Fruit fly (Drosophila melanogaster) whole organism, embryonic: ENCODE results near the gene MED28.

Experiments used
- Awh ChIP-seq: fragments of 200-800 bp; sonication (Bioruptor generic); IDR thresholded peaks from 2 replicates; pipeline ENCODE4, ENCODE4 v1.3.6; 2022; ENCODE audit warnings: missing biosample characterization, missing genetic modification characterization
- C15 ChIP-seq: fragments of 200-800 bp; sonication (Bioruptor generic); IDR thresholded peaks from 3 replicates; pipeline ENCODE4 v1.3.6; 2022; ENCODE audit warnings: missing biosample characterization, missing genetic modification characterization
- CG1024 ChIP-seq: fragments of 200-800 bp; sonication (Bioruptor generic); IDR thresholded peaks from 2 replicates; pipeline ENCODE4 v1.3.6; 2022; ENCODE audit warnings: missing biosample characterization, missing genetic modification characterization
- CG10267 ChIP-seq: fragments of 200-800 bp; sonication (Bioruptor generic); optimal IDR thresholded peaks from 2 replicates; lab custom pipeline; 2018; ENCODE audit warnings: missing biosample characterization, mild to moderate bottlenecking, missing genetic modification characterization, moderate library complexity
- CG12104 ChIP-seq: fragments of 200-800 bp; sonication (Bioruptor generic); optimal IDR thresholded peaks from 3 replicates; lab custom pipeline; 2016; ENCODE audit warnings: missing biosample characterization, missing genetic modification characterization
- CG12219 ChIP-seq: fragments of 200-800 bp; sonication (Bioruptor generic); optimal IDR thresholded peaks from 3 replicates; lab custom pipeline; 2018; ENCODE audit warnings: missing biosample characterization, mild to moderate bottlenecking, missing genetic modification characterization
- CG14965 ChIP-seq: fragments of 200-800 bp; sonication (Bioruptor generic); optimal IDR thresholded peaks from 2 replicates; lab custom pipeline; 2016; ENCODE audit warnings: missing biosample characterization, missing genetic modification characterization, borderline replicate concordance
- CG1529 ChIP-seq: fragments of 200-800 bp; sonication (Bioruptor generic); optimal IDR thresholded peaks from 3 replicates; lab custom pipeline; 2018; ENCODE audit warnings: missing biosample characterization, missing genetic modification characterization
- CG16815 ChIP-seq: fragments of 200-800 bp; sonication (Bioruptor generic); optimal IDR thresholded peaks from 3 replicates; lab custom pipeline; 2017; ENCODE audit warnings: missing biosample characterization, mild to moderate bottlenecking, missing genetic modification characterization
- CG18599 ChIP-seq: fragments of 200-800 bp; sonication (Bioruptor generic); optimal IDR thresholded peaks from 3 replicates; lab custom pipeline; 2017; ENCODE audit warnings: missing biosample characterization, missing genetic modification characterization, mild to moderate bottlenecking, moderate library complexity, missing genetic modification reagents
- CG2202 ChIP-seq: fragments of 200-800 bp; sonication (Bioruptor generic); optimal IDR thresholded peaks from 2 replicates; lab custom pipeline; 2018; ENCODE audit warnings: missing biosample characterization, mild to moderate bottlenecking, missing genetic modification characterization
- CG2889 ChIP-seq: fragments of 200-800 bp; sonication (Bioruptor generic); IDR thresholded peaks from 3 replicates; pipeline ENCODE4 v1.3.6; 2022; ENCODE audit warnings: missing biosample characterization, missing genetic modification characterization
- CG3163 ChIP-seq: fragments of 200-800 bp; sonication (Bioruptor generic); optimal IDR thresholded peaks from 3 replicates; lab custom pipeline; 2016; ENCODE audit warnings: missing biosample characterization, missing genetic modification characterization
- CG3281 ChIP-seq: fragments of 200-800 bp; sonication (Bioruptor generic); optimal IDR thresholded peaks from 3 replicates; lab custom pipeline; 2017; ENCODE audit warnings: missing biosample characterization, mild to moderate bottlenecking, missing genetic modification characterization
- CG33213 ChIP-seq: fragments of 200-800 bp; sonication (Bioruptor generic); optimal IDR thresholded peaks from 3 replicates; lab custom pipeline; 2016; ENCODE audit warnings: missing biosample characterization, missing genetic modification characterization
- CG34422 ChIP-seq: fragments of 200-800 bp; sonication (Bioruptor generic); IDR thresholded peaks from 3 replicates; pipeline ENCODE4 v1.3.6; 2022; ENCODE audit warnings: missing biosample characterization, missing genetic modification characterization
- CG6254 ChIP-seq: fragments of 200-800 bp; sonication (Bioruptor generic); optimal IDR thresholded peaks from 3 replicates; lab custom pipeline; 2017; ENCODE audit warnings: mild to moderate bottlenecking, missing biosample characterization, missing genetic modification reagents, missing genetic modification characterization
- CG6689 ChIP-seq: fragments of 200-800 bp; sonication (Bioruptor generic); IDR thresholded peaks from 2 replicates; pipeline ENCODE4 v1.3.6; 2022; ENCODE audit warnings: missing biosample characterization, missing genetic modification characterization
- CG8359 ChIP-seq: fragments of 200-800 bp; sonication (Bioruptor generic); optimal IDR thresholded peaks from 2 replicates; lab custom pipeline; 2017; ENCODE audit warnings: missing biosample characterization, mild to moderate bottlenecking, missing genetic modification characterization, borderline replicate concordance
- CG8924 ChIP-seq: fragments of 200-800 bp; optimal IDR thresholded peaks from 3 replicates; lab custom pipeline; 2019; ENCODE audit warnings: missing biosample characterization, mild to moderate bottlenecking, missing genetic modification characterization, moderate library complexity
- CG9437 ChIP-seq: fragments of 200-800 bp; sonication (Bioruptor generic); optimal IDR thresholded peaks from 2 replicates; lab custom pipeline; 2018; ENCODE audit warnings: missing biosample characterization, mild to moderate bottlenecking, missing genetic modification characterization
- Dbx ChIP-seq: fragments of 200-800 bp; sonication (Bioruptor generic); IDR thresholded peaks from 3 replicates; pipeline ENCODE4 v1.3.6; 2022; ENCODE audit warnings: missing biosample characterization, missing genetic modification characterization
- Dll ChIP-seq: fragments of 200-800 bp; sonication (Bioruptor generic); IDR thresholded peaks from 4 replicates; pipeline ENCODE4 v1.3.6; 2022; ENCODE audit warnings: missing biosample characterization, missing genetic modification characterization; ENCODE audit not compliant: partially characterized antibody
- Dref ChIP-seq: fragments of 200-800 bp; sonication (Bioruptor generic); IDR thresholded peaks from 2 replicates; pipeline ENCODE4 v1.3.6; 2022; ENCODE audit warnings: missing biosample characterization, missing genetic modification characterization
- Elba2 ChIP-seq: fragments of 200-800 bp; sonication (Bioruptor generic); optimal IDR thresholded peaks from 3 replicates; lab custom pipeline; 2016; ENCODE audit warnings: missing biosample characterization, missing genetic modification characterization
- H15 ChIP-seq: fragments of 200-800 bp; sonication (Bioruptor generic); IDR thresholded peaks from 3 replicates; pipeline ENCODE4 v1.3.6; 2022; ENCODE audit warnings: missing biosample characterization, missing genetic modification characterization
- HLH4C ChIP-seq: fragments of 200-800 bp; sonication (Bioruptor generic); IDR thresholded peaks from 3 replicates; pipeline ENCODE4 v1.3.6; 2022; ENCODE audit warnings: missing biosample characterization, missing genetic modification characterization; ENCODE audit not compliant: partially characterized antibody
- Hand ChIP-seq: fragments of 200-800 bp; sonication (Bioruptor generic); optimal IDR thresholded peaks from 2 replicates; lab custom pipeline; 2017; ENCODE audit warnings: mild to moderate bottlenecking, missing biosample characterization, missing genetic modification reagents, missing genetic modification characterization
- Hr51 ChIP-seq, 2 experiments: fragments of 200-800 bp; sonication (Bioruptor generic); optimal IDR thresholded peaks; 2 replicates in 1 of 2; 3 replicates in 1 of 2; lab custom pipeline; 2016 to 2018; ENCODE audit warnings: missing biosample characterization in 2 of 2, missing genetic modification characterization in 2 of 2, mild to moderate bottlenecking in 1 of 2, moderate library complexity in 1 of 2
- NFAT ChIP-seq: fragments of 200-800 bp; sonication (Bioruptor generic); IDR thresholded peaks from 2 replicates; pipeline ENCODE4 v1.3.6; 2022; ENCODE audit warnings: missing biosample characterization, missing genetic modification characterization
- Oli ChIP-seq: fragments of 200-800 bp; sonication (Bioruptor generic); optimal IDR thresholded peaks from 2 replicates; lab custom pipeline; 2018; ENCODE audit warnings: missing biosample characterization, mild to moderate bottlenecking, missing genetic modification characterization, moderate library complexity
- PHDP ChIP-seq: fragments of 200-800 bp; sonication (Bioruptor generic); optimal IDR thresholded peaks from 3 replicates; lab custom pipeline; 2018; ENCODE audit warnings: missing biosample characterization, mild to moderate bottlenecking, missing genetic modification characterization, moderate library complexity
- Ravus ChIP-seq: fragments of 200-800 bp; sonication (Bioruptor generic); IDR thresholded peaks from 2 replicates; pipeline ENCODE4 v1.3.6; 2022; ENCODE audit warnings: missing biosample characterization, missing genetic modification characterization
- Sin3A ChIP-seq: fragments of >200 bp; optimal IDR thresholded peaks from 2 replicates; lab custom pipeline; 2018
- Sry-δ ChIP-seq: fragments of 200-800 bp; sonication (Bioruptor generic); optimal IDR thresholded peaks from 2 replicates; lab custom pipeline; 2016; ENCODE audit warnings: missing biosample characterization, missing genetic modification characterization
- Ssrp ChIP-seq: fragments of 200-800 bp; sonication (Bioruptor generic); optimal IDR thresholded peaks from 2 replicates; lab custom pipeline; 2018; ENCODE audit warnings: missing biosample characterization, mild to moderate bottlenecking, missing genetic modification characterization, moderate library complexity
- Tbp ChIP-seq: fragments of >200 bp; optimal IDR thresholded peaks from 2 replicates; lab custom pipeline; 2018; ENCODE audit warnings: missing biosample characterization, missing genetic modification characterization
- Vsx1 ChIP-seq: fragments of 200-800 bp; sonication (Bioruptor generic); optimal IDR thresholded peaks from 2 replicates; lab custom pipeline; 2017; ENCODE audit warnings: missing biosample characterization, mild to moderate bottlenecking, missing genetic modification characterization, missing genetic modification reagents
- ato ChIP-seq: fragments of 200-800 bp; sonication (Bioruptor generic); IDR thresholded peaks from 2 replicates; pipeline ENCODE4 v1.3.6; 2022; ENCODE audit warnings: missing biosample characterization, missing genetic modification characterization; ENCODE audit not compliant: partially characterized antibody
- br ChIP-seq: fragments of >200 bp; optimal IDR thresholded peaks from 2 replicates; lab custom pipeline; 2017
- cad ChIP-seq: fragments of >200 bp; optimal IDR thresholded peaks from 2 replicates; lab custom pipeline; 2017; ENCODE audit warnings: missing biosample characterization, missing genetic modification characterization
- cato ChIP-seq: fragments of 200-800 bp; sonication (Bioruptor generic); optimal IDR thresholded peaks from 2 replicates; lab custom pipeline; 2016; ENCODE audit warnings: missing biosample characterization, missing genetic modification characterization, borderline replicate concordance
- chif ChIP-seq, 2 experiments: fragments of 200-800 bp; sonication (Bioruptor generic); optimal IDR thresholded peaks; 3 replicates each; lab custom pipeline; 2016; ENCODE audit warnings: missing biosample characterization in 2 of 2, missing genetic modification characterization in 2 of 2
- crol ChIP-seq: fragments of 200-800 bp; sonication (Bioruptor generic); IDR thresholded peaks from 2 replicates; pipeline ENCODE4 v1.3.6; 2022; ENCODE audit warnings: missing biosample characterization, missing genetic modification characterization
- dati ChIP-seq: fragments of 200-800 bp; sonication (Bioruptor generic); IDR thresholded peaks from 2 replicates; pipeline ENCODE4 v1.3.6; 2022; ENCODE audit warnings: missing biosample characterization, missing genetic modification characterization
- disco-r ChIP-seq: fragments of 200-800 bp; sonication (Bioruptor generic); optimal IDR thresholded peaks from 2 replicates; lab custom pipeline; 2016; ENCODE audit warnings: missing biosample characterization, missing genetic modification characterization
- dpn ChIP-seq, 2 experiments: fragments of 200-800 bp; sonication (Bioruptor generic); optimal IDR thresholded peaks; 3 replicates each; lab custom pipeline; 2016; ENCODE audit warnings: missing biosample characterization in 2 of 2, missing genetic modification characterization in 2 of 2
- gce ChIP-seq: fragments of 200-800 bp; sonication (Bioruptor generic); IDR thresholded peaks from 3 replicates; pipeline ENCODE4 v1.3.6; 2022; ENCODE audit warnings: missing biosample characterization, missing genetic modification characterization
- kay ChIP-seq: fragments of 200-800 bp; sonication (Bioruptor generic); optimal IDR thresholded peaks from 2 replicates; lab custom pipeline; 2016; ENCODE audit warnings: missing biosample characterization, missing genetic modification characterization
- nau ChIP-seq: fragments of 200-800 bp; sonication (Bioruptor generic); optimal IDR thresholded peaks from 3 replicates; lab custom pipeline; 2017; ENCODE audit warnings: missing biosample characterization, mild to moderate bottlenecking, missing genetic modification characterization, missing genetic modification reagents
- sens ChIP-seq: fragments of 200-800 bp; sonication (Bioruptor generic); peaks from one replicate; lab custom pipeline; 2016; ENCODE audit warnings: missing biosample characterization, missing genetic modification characterization
- tll ChIP-seq, 2 experiments: fragments of 200-800 bp in 1 of 2; fragments of >200 bp in 1 of 2; sonication (Bioruptor generic) in 1 of 2; optimal IDR thresholded peaks; 2 replicates each; lab custom pipeline; 2017 to 2019; ENCODE audit warnings: missing biosample characterization in 2 of 2, missing genetic modification characterization in 2 of 2, mild to moderate bottlenecking in 1 of 2, moderate library complexity in 1 of 2

Gene MED28

dm6 chr3R:25476744-25477143, at the start of gene MED28, which contains the start of gene CG4553 (continued):
- TF ChIP-seq tll (GFP tag; optimal IDR thresholded peaks at IDR 0.05; lab: Kevin White, UChicago): no peak
- TF ChIP-seq CG10267 (tag; lab: Kevin White, UChicago): peak; percentile 1
- TF ChIP-seq CG3163 (GFP tag; lab: Kevin White, UChicago): no peak
- peak; percentile 85 for TF ChIP-seq HLH4C (GFP tag; lab: Robert Waterston, UW)
- TF ChIP-seq Vsx1 (GFP tag; lab: Kevin White, UChicago): no peak
- TF ChIP-seq CG2889 (GFP tag; lab: Robert Waterston, UW): no peak
- no peak for TF ChIP-seq CG1529 (GFP tag; lab: Kevin White, UChicago)
- no peak for TF ChIP-seq Hand (GFP tag; lab: Kevin White, UChicago)
- peak; percentile 90 for TF ChIP-seq Dll (GFP tag; lab: Robert Waterston, UW)
- TF ChIP-seq Sin3A (lab: Kevin White, UChicago): peak; percentile 38
- no peak for TF ChIP-seq CG1024 (GFP tag; lab: Robert Waterston, UW)
- TF ChIP-seq br (lab: Kevin White, UChicago): no peak
- no peak for TF ChIP-seq CG8924
- TF ChIP-seq Hr51 (GFP tag; optimal IDR thresholded peaks at IDR 0.05; lab: Kevin White, UChicago): no peak
- TF ChIP-seq CG33213 (GFP tag; lab: Kevin White, UChicago): no peak
- TF ChIP-seq Tbp (GFP tag; lab: Kevin White, UChicago): no peak
- TF ChIP-seq CG12219: no peak
- no peak for TF ChIP-seq CG2202 (tag; lab: Kevin White, UChicago)
- no peak for TF ChIP-seq Awh
- TF ChIP-seq Dref (GFP tag; lab: Robert Waterston, UW): peak; percentile 85
- TF ChIP-seq Ssrp (tag; lab: Kevin White, UChicago): no peak
- no peak for TF ChIP-seq Oli
- TF ChIP-seq CG8359 (GFP tag; lab: Kevin White, UChicago): no peak
- no peak for TF ChIP-seq CG12104
- no peak for TF ChIP-seq PHDP (tag; lab: Kevin White, UChicago)
- peak; percentile 80 for TF ChIP-seq CG9437 (GFP tag; lab: Kevin White, UChicago)
- TF ChIP-seq Elba2 (GFP tag; lab: Kevin White, UChicago): no peak
- no peak for TF ChIP-seq C15 (GFP tag; lab: Robert Waterston, UW)
- no peak for TF ChIP-seq CG16815 (GFP tag; lab: Kevin White, UChicago)
- TF ChIP-seq cato (GFP tag; lab: Kevin White, UChicago): no peak
- no peak for TF ChIP-seq CG6254 (GFP tag; lab: Kevin White, UChicago)
- no peak for TF ChIP-seq gce (GFP tag; lab: Robert Waterston, UW)
- no peak for TF ChIP-seq CG3281 (GFP tag; lab: Kevin White, UChicago)
- no peak for TF ChIP-seq CG6689 (GFP tag; lab: Robert Waterston, UW)
- no peak for TF ChIP-seq NFAT
- TF ChIP-seq nau (GFP tag; lab: Kevin White, UChicago): no peak
- no peak for TF ChIP-seq dpn (GFP tag; optimal IDR thresholded peaks at IDR 0.05; lab: Kevin White, UChicago)
- TF ChIP-seq CG34422 (GFP tag; lab: Robert Waterston, UW): peak; percentile 46; the same call in 1 of the 3 replicates
- TF ChIP-seq CG14965 (GFP tag; lab: Kevin White, UChicago): no peak
- no peak for TF ChIP-seq dati (GFP tag; lab: Robert Waterston, UW)
- TF ChIP-seq chif (GFP tag; optimal IDR thresholded peaks at IDR 0.05; lab: Kevin White, UChicago): no peak
- no peak for TF ChIP-seq CG18599 (GFP tag; lab: Kevin White, UChicago)
- no peak for TF ChIP-seq Ravus (GFP tag; lab: Robert Waterston, UW)
- peak; percentile 88 for TF ChIP-seq ato (GFP tag; lab: Robert Waterston, UW)
- TF ChIP-seq Sry-δ: peak; percentile 65
- TF ChIP-seq H15 (GFP tag; lab: Robert Waterston, UW): no peak
- no peak for TF ChIP-seq cad (GFP tag; lab: Kevin White, UChicago)
- TF ChIP-seq disco-r: no peak
- no peak for TF ChIP-seq sens (GFP tag; lab: Kevin White, UChicago)
- no peak for TF ChIP-seq kay (GFP tag; lab: Kevin White, UChicago)
- TF ChIP-seq crol (GFP tag; lab: Robert Waterston, UW): no peak
- no peak for TF ChIP-seq Dbx (GFP tag; lab: Robert Waterston, UW)
